Fruit fly (Drosophila melanogaster) whole organism, embryonic: ENCODE measurements around the gene CG8508.

Experiments used
- Adf1 ChIP-seq: fragments of 200-800 bp; sonication (Bioruptor generic); IDR thresholded peaks from 2 replicates; pipeline ENCODE4 v1.3.6; 2022; ENCODE audit warnings: missing biosample characterization, missing genetic modification characterization
- BEAF-32 ChIP-seq: fragments of 200-800 bp; sonication (Bioruptor generic); optimal IDR thresholded peaks from 3 replicates; lab custom pipeline; 2017; ENCODE audit warnings: missing biosample characterization, missing genetic modification characterization, mild to moderate bottlenecking, moderate library complexity, missing genetic modification reagents
- CG10321 ChIP-seq: fragments of 200-800 bp; sonication (Bioruptor generic); IDR thresholded peaks from 2 replicates; pipeline ENCODE4 v1.3.6; 2022; ENCODE audit warnings: missing biosample characterization, missing genetic modification characterization
- CG11695 ChIP-seq: fragments of 200-800 bp; sonication (Bioruptor generic); IDR thresholded peaks from 3 replicates; pipeline ENCODE4 v1.3.6; 2022; ENCODE audit warnings: missing biosample characterization, missing genetic modification characterization
- CG12104 ChIP-seq: fragments of 200-800 bp; sonication (Bioruptor generic); optimal IDR thresholded peaks from 3 replicates; lab custom pipeline; 2016; ENCODE audit warnings: missing biosample characterization, missing genetic modification characterization
- CG12769 ChIP-seq: fragments of 200-800 bp; sonication (Bioruptor generic); optimal IDR thresholded peaks from 2 replicates; lab custom pipeline; 2019; ENCODE audit warnings: missing biosample characterization, mild to moderate bottlenecking, missing genetic modification characterization, moderate library complexity
- CG13624 ChIP-seq: fragments of 200-800 bp; sonication (Bioruptor generic); optimal IDR thresholded peaks from 2 replicates; lab custom pipeline; 2016; ENCODE audit warnings: missing biosample characterization, missing genetic modification characterization
- CG15479 ChIP-seq: fragments of 200-800 bp; sonication (Bioruptor generic); optimal IDR thresholded peaks from 3 replicates; lab custom pipeline; 2019; ENCODE audit warnings: missing biosample characterization, mild to moderate bottlenecking, missing genetic modification characterization, moderate library complexity
- CG1603 ChIP-seq: fragments of 200-800 bp; sonication (Bioruptor generic); optimal IDR thresholded peaks from 2 replicates; lab custom pipeline; 2019; ENCODE audit warnings: missing biosample characterization, mild to moderate bottlenecking, missing genetic modification characterization, moderate library complexity
- CG17328 ChIP-seq: fragments of 200-800 bp; sonication (Bioruptor generic); IDR thresholded peaks from 2 replicates; pipeline ENCODE4 v1.3.6; 2022; ENCODE audit warnings: missing biosample characterization, missing genetic modification characterization
- CG17361 ChIP-seq: fragments of 200-800 bp; sonication (Bioruptor generic); IDR thresholded peaks from 3 replicates; pipeline ENCODE4 v1.3.6; 2022; ENCODE audit warnings: missing biosample characterization, missing genetic modification characterization
- CG17385 ChIP-seq: fragments of 200-800 bp; sonication (Bioruptor generic); optimal IDR thresholded peaks from 3 replicates; lab custom pipeline; 2018; ENCODE audit warnings: missing biosample characterization, mild to moderate bottlenecking, missing genetic modification characterization
- CG17802 ChIP-seq: fragments of 200-800 bp; sonication (Bioruptor generic); optimal IDR thresholded peaks from 2 replicates; lab custom pipeline; 2018; ENCODE audit warnings: missing biosample characterization, mild to moderate bottlenecking, missing genetic modification characterization, moderate library complexity
- CG18619 ChIP-seq: fragments of 200-800 bp; sonication (Bioruptor generic); optimal IDR thresholded peaks from 3 replicates; lab custom pipeline; 2017; ENCODE audit warnings: missing biosample characterization, mild to moderate bottlenecking, missing genetic modification characterization
- CG31224 ChIP-seq: fragments of 200-800 bp; sonication (Bioruptor generic); IDR thresholded peaks from 2 replicates; pipeline ENCODE4 v1.3.6; 2022; ENCODE audit warnings: missing biosample characterization, missing genetic modification characterization
- CG5180 ChIP-seq: fragments of 200-800 bp; sonication (Bioruptor generic); optimal IDR thresholded peaks from 3 replicates; lab custom pipeline; 2017; ENCODE audit warnings: missing biosample characterization, missing genetic modification characterization, mild to moderate bottlenecking, moderate library complexity, missing genetic modification reagents
- CG7271 ChIP-seq: fragments of 200-800 bp; sonication (Bioruptor generic); optimal IDR thresholded peaks from 2 replicates; lab custom pipeline; 2018; ENCODE audit warnings: missing biosample characterization, mild to moderate bottlenecking, missing genetic modification characterization, moderate library complexity
- CG7786 ChIP-seq: fragments of 200-800 bp; sonication (Bioruptor generic); optimal IDR thresholded peaks from 2 replicates; lab custom pipeline; 2016; ENCODE audit warnings: missing biosample characterization, missing genetic modification characterization
- CG7928 ChIP-seq: fragments of 200-800 bp; sonication (Bioruptor generic); optimal IDR thresholded peaks from 2 replicates; lab custom pipeline; 2017; ENCODE audit warnings: missing biosample characterization, mild to moderate bottlenecking, missing genetic modification characterization
- CG9876 ChIP-seq: fragments of 200-800 bp; sonication (Bioruptor generic); optimal IDR thresholded peaks from 2 replicates; lab custom pipeline; 2016; ENCODE audit warnings: missing biosample characterization, missing genetic modification characterization
- CHES-1-like ChIP-seq: fragments of 200-800 bp; sonication (Bioruptor generic); optimal IDR thresholded peaks from 2 replicates; lab custom pipeline; 2016; ENCODE audit warnings: missing biosample characterization, missing genetic modification characterization
- D ChIP-seq, 2 experiments: fragments of 200-800 bp in 1 of 2; fragments of >200 bp in 1 of 2; sonication (Bioruptor generic) in 1 of 2; optimal IDR thresholded peaks; 2 replicates in 1 of 2; 3 replicates in 1 of 2; lab custom pipeline; 2017; ENCODE audit warnings: mild to moderate bottlenecking in 1 of 2, missing biosample characterization in 1 of 2, missing genetic modification characterization in 1 of 2, missing genetic modification reagents in 1 of 2
- Dbx ChIP-seq: fragments of 200-800 bp; sonication (Bioruptor generic); IDR thresholded peaks from 3 replicates; pipeline ENCODE4 v1.3.6; 2022; ENCODE audit warnings: missing biosample characterization, missing genetic modification characterization
- Fer3 ChIP-seq: fragments of 200-800 bp; sonication (Bioruptor generic); optimal IDR thresholded peaks from 2 replicates; lab custom pipeline; 2018; ENCODE audit warnings: missing biosample characterization, mild to moderate bottlenecking, missing genetic modification characterization, moderate library complexity
- HLH54F ChIP-seq: fragments of 200-800 bp; sonication (Bioruptor generic); optimal IDR thresholded peaks from 3 replicates; lab custom pipeline; 2016; ENCODE audit warnings: missing biosample characterization, missing genetic modification characterization
- Med ChIP-seq: fragments of 200-800 bp; sonication (Bioruptor generic); peaks from one replicate; lab custom pipeline; 2016; ENCODE audit warnings: missing biosample characterization, missing genetic modification characterization, mild to moderate bottlenecking, inconsistent platforms, moderate library complexity
- Mes4 ChIP-seq: fragments of 200-800 bp; sonication (Bioruptor generic); optimal IDR thresholded peaks from 2 replicates; lab custom pipeline; 2016; ENCODE audit warnings: missing biosample characterization, missing genetic modification characterization
- Mrtf ChIP-seq: fragments of 200-800 bp; sonication (Bioruptor generic); IDR thresholded peaks from 3 replicates; pipeline ENCODE4 v1.3.6; 2022; ENCODE audit warnings: missing biosample characterization, missing genetic modification characterization
- Myb ChIP-seq: fragments of 200-800 bp; sonication (Bioruptor generic); optimal IDR thresholded peaks from 2 replicates; lab custom pipeline; 2016; ENCODE audit warnings: missing biosample characterization, missing genetic modification characterization
- Oaz ChIP-seq: fragments of 200-800 bp; sonication (Bioruptor generic); IDR thresholded peaks from 2 replicates; pipeline ENCODE4 v1.3.6; 2022; ENCODE audit warnings: missing biosample characterization, missing genetic modification characterization
- Optix ChIP-seq: fragments of 200-800 bp; sonication (Bioruptor generic); IDR thresholded peaks from 3 replicates; pipeline ENCODE4 v1.3.6; 2022; ENCODE audit warnings: missing biosample characterization, missing genetic modification characterization
- PHDP ChIP-seq: fragments of 200-800 bp; sonication (Bioruptor generic); optimal IDR thresholded peaks from 3 replicates; lab custom pipeline; 2018; ENCODE audit warnings: missing biosample characterization, mild to moderate bottlenecking, missing genetic modification characterization, moderate library complexity
- Rfx ChIP-seq: fragments of 200-800 bp; sonication (Bioruptor generic); IDR thresholded peaks from 2 replicates; pipeline ENCODE4 v1.3.6; 2022; ENCODE audit warnings: missing biosample characterization, missing genetic modification characterization
- Sry-δ ChIP-seq: fragments of 200-800 bp; sonication (Bioruptor generic); optimal IDR thresholded peaks from 2 replicates; lab custom pipeline; 2016; ENCODE audit warnings: missing biosample characterization, missing genetic modification characterization
- Ssrp ChIP-seq: fragments of 200-800 bp; sonication (Bioruptor generic); optimal IDR thresholded peaks from 2 replicates; lab custom pipeline; 2018; ENCODE audit warnings: missing biosample characterization, mild to moderate bottlenecking, missing genetic modification characterization, moderate library complexity
- al ChIP-seq: fragments of 200-800 bp; sonication (Bioruptor generic); IDR thresholded peaks from 2 replicates; pipeline ENCODE4 v1.3.6; 2022; ENCODE audit warnings: missing biosample characterization, missing genetic modification characterization
- ato ChIP-seq: fragments of 200-800 bp; sonication (Bioruptor generic); IDR thresholded peaks from 2 replicates; pipeline ENCODE4 v1.3.6; 2022; ENCODE audit warnings: missing biosample characterization, missing genetic modification characterization; ENCODE audit not compliant: partially characterized antibody
- bcd ChIP-seq: fragments of 200-800 bp; sonication (Bioruptor generic); optimal IDR thresholded peaks from 2 replicates; lab custom pipeline; 2017; ENCODE audit warnings: missing biosample characterization, mild to moderate bottlenecking, missing genetic modification characterization
- da ChIP-seq: fragments of 200-800 bp; sonication (Bioruptor generic); optimal IDR thresholded peaks from 2 replicates; lab custom pipeline; 2016; ENCODE audit warnings: missing biosample characterization, missing genetic modification characterization
- fd64A ChIP-seq: fragments of 200-800 bp; sonication (Bioruptor generic); optimal IDR thresholded peaks from 3 replicates; lab custom pipeline; 2018; ENCODE audit warnings: missing biosample characterization, mild to moderate bottlenecking, missing genetic modification characterization
- grau ChIP-seq: fragments of 200-800 bp; optimal IDR thresholded peaks from 3 replicates; lab custom pipeline; 2019; ENCODE audit warnings: missing biosample characterization, mild to moderate bottlenecking, missing genetic modification characterization, moderate library complexity
- kah ChIP-seq: fragments of 200-800 bp; sonication (Bioruptor generic); optimal IDR thresholded peaks from 2 replicates; lab custom pipeline; 2018; ENCODE audit warnings: missing biosample characterization, mild to moderate bottlenecking, missing genetic modification characterization
- lab ChIP-seq: fragments of 200-800 bp; sonication (Bioruptor generic); optimal IDR thresholded peaks from 3 replicates; lab custom pipeline; 2017; ENCODE audit warnings: missing biosample characterization, missing genetic modification characterization, mild to moderate bottlenecking, moderate library complexity, missing genetic modification reagents
- mam ChIP-seq: fragments of 200-800 bp; sonication (Bioruptor generic); optimal IDR thresholded peaks from 3 replicates; lab custom pipeline; 2016; ENCODE audit warnings: missing biosample characterization, missing genetic modification characterization
- phol ChIP-seq: fragments of 200-800 bp; sonication (Bioruptor generic); optimal IDR thresholded peaks from 3 replicates; lab custom pipeline; 2018; ENCODE audit warnings: missing biosample characterization, mild to moderate bottlenecking, missing genetic modification characterization, moderate library complexity
- scrt ChIP-seq: fragments of 200-800 bp; sonication (Bioruptor generic); optimal IDR thresholded peaks from 2 replicates; lab custom pipeline; 2018; ENCODE audit warnings: missing biosample characterization, mild to moderate bottlenecking, missing genetic modification characterization, moderate library complexity
- slbo ChIP-seq: fragments of 200-800 bp; sonication (Bioruptor generic); IDR thresholded peaks from 2 replicates; pipeline ENCODE4 v1.3.6; 2022; ENCODE audit warnings: missing biosample characterization, missing genetic modification characterization
- sob ChIP-seq: fragments of 200-800 bp; sonication (Bioruptor generic); IDR thresholded peaks from 2 replicates; pipeline ENCODE4 v1.3.6; 2022; ENCODE audit warnings: missing biosample characterization, missing genetic modification characterization
- tll ChIP-seq, 2 experiments: fragments of 200-800 bp in 1 of 2; fragments of >200 bp in 1 of 2; sonication (Bioruptor generic) in 1 of 2; optimal IDR thresholded peaks; 2 replicates each; lab custom pipeline; 2017 to 2019; ENCODE audit warnings: missing biosample characterization in 2 of 2, missing genetic modification characterization in 2 of 2, mild to moderate bottlenecking in 1 of 2, moderate library complexity in 1 of 2
- zen2 ChIP-seq: fragments of 200-800 bp; sonication (Bioruptor generic); IDR thresholded peaks from 3 replicates; pipeline ENCODE4 v1.3.6; 2022; ENCODE audit warnings: missing biosample characterization, missing genetic modification characterization; ENCODE audit not compliant: partially characterized antibody

Gene CG8508

dm6 chr3R:13218733-13219132, 32.4 kb upstream of the CG8508 start (continued):
- 0 out of 3 replicates have a peak, but pooled peaks have one; percentile 33 for TF ChIP-seq Mrtf (GFP tag; lab: Robert Waterston, UW)
- no peak for TF ChIP-seq Optix
- TF ChIP-seq CG31224: peak; percentile 27; the same call in 1 of the 2 replicates
- no peak for TF ChIP-seq CG7271 (tag; lab: Kevin White, UChicago)
- TF ChIP-seq CG5180: no peak
- TF ChIP-seq CG12769: peak; percentile 61
- TF ChIP-seq slbo (GFP tag; lab: Robert Waterston, UW): peak; percentile 53
- TF ChIP-seq CG13624 (GFP tag; lab: Kevin White, UChicago): no peak
- TF ChIP-seq Ssrp (tag; lab: Kevin White, UChicago): no peak
- TF ChIP-seq fd64A (GFP tag; lab: Kevin White, UChicago): no peak
- no peak for TF ChIP-seq Sry-δ (GFP tag; lab: Kevin White, UChicago)
- TF ChIP-seq bcd (GFP tag; lab: Kevin White, UChicago): peak; percentile 1
- no peak for TF ChIP-seq CG17385 (GFP tag; lab: Kevin White, UChicago)
- no peak for TF ChIP-seq CG9876 (GFP tag; lab: Kevin White, UChicago)
- no peak for TF ChIP-seq CG7786 (GFP tag; lab: Kevin White, UChicago)
- TF ChIP-seq BEAF-32 (GFP tag; lab: Kevin White, UChicago): no peak
- TF ChIP-seq HLH54F: no peak
- TF ChIP-seq Oaz (GFP tag; lab: Robert Waterston, UW): no peak
- TF ChIP-seq zen2 (GFP tag; lab: Robert Waterston, UW): no peak
- TF ChIP-seq CG12104 (GFP tag; lab: Kevin White, UChicago): no peak
- TF ChIP-seq CG1603: no peak
- TF ChIP-seq mam (GFP tag; lab: Kevin White, UChicago): no peak
- TF ChIP-seq D (optimal IDR thresholded peaks at IDR 0.05; lab: Kevin White, UChicago): no peak
- no peak for TF ChIP-seq D (GFP tag; optimal IDR thresholded peaks at IDR 0.05; lab: Kevin White, UChicago)
- TF ChIP-seq grau: peak; percentile 26
- TF ChIP-seq Adf1: no peak
- TF ChIP-seq kah (GFP tag; lab: Kevin White, UChicago): no peak
- TF ChIP-seq da (GFP tag; lab: Kevin White, UChicago): no peak
- TF ChIP-seq lab (GFP tag; lab: Kevin White, UChicago): no peak
- no peak for TF ChIP-seq tll (GFP tag; optimal IDR thresholded peaks at IDR 0.05; lab: Kevin White, UChicago)
- no peak for TF ChIP-seq Mes4 (GFP tag; lab: Kevin White, UChicago)
- no peak for TF ChIP-seq CG17328 (GFP tag; lab: Robert Waterston, UW)
- no peak for TF ChIP-seq Dbx (GFP tag; lab: Robert Waterston, UW)
- TF ChIP-seq CG11695: no peak
- TF ChIP-seq ato (GFP tag; lab: Robert Waterston, UW): no peak
- no peak for TF ChIP-seq PHDP (tag; lab: Kevin White, UChicago)
- peak; percentile 55; the same call in 1 of the 2 replicates for TF ChIP-seq al (GFP tag; lab: Robert Waterston, UW)
- peak; percentile 10 for TF ChIP-seq CG7928
- no peak for TF ChIP-seq CG10321 (GFP tag; lab: Robert Waterston, UW)
- TF ChIP-seq CG17802 (tag; lab: Kevin White, UChicago): no peak
- TF ChIP-seq CG15479 (GFP tag; lab: Kevin White, UChicago): no peak
- TF ChIP-seq scrt (GFP tag; lab: Kevin White, UChicago): no peak
- TF ChIP-seq Med (GFP tag; lab: Kevin White, UChicago): peak; percentile 64
- TF ChIP-seq CHES-1-like (GFP tag; lab: Kevin White, UChicago): no peak
- no peak for TF ChIP-seq Myb (GFP tag; lab: Kevin White, UChicago)
- peak; percentile 76 for TF ChIP-seq Rfx (GFP tag; lab: Robert Waterston, UW)
- TF ChIP-seq CG18619 (GFP tag; lab: Kevin White, UChicago): no peak
- 0 out of 2 replicates have a peak, but pooled peaks have one; percentile 35 for TF ChIP-seq sob (GFP tag; lab: Robert Waterston, UW)
- peak; percentile 2 for TF ChIP-seq Fer3 (tag; lab: Kevin White, UChicago)
- no peak for TF ChIP-seq phol (tag; lab: Kevin White, UChicago)
- TF ChIP-seq CG17361 (GFP tag; lab: Robert Waterston, UW): 0 out of 3 replicates have a peak, but pooled peaks have one; percentile 17
